Worm (Caenorhabditis elegans): ENCODE measurements around the gene F54D12.7.

DNA sequence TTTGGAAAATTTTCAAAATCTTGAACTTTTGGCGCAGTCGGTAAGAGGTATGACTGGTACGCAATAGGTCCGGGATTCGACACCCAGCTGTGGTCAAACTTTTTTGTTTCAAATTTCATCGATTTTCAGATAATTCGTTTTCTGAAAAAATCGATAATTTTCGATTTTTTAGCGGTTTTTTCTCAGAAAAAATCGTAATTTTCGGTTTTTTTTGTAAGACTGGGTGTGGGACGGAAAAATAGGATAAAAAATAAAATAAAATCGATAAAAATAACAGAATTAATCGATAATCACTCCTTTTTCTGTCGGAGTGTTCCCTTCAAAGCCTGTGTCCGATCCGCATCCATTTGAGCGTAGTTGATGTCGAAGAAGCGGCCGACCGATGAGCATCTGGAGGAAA is 16.4 kb downstream of the F54D12.7 start:
- no peak for TF ChIP-seq pha-4 (tag; optimal IDR thresholded peaks at IDR 0.05)
- TF ChIP-seq lin-35 (GFP tag; optimal IDR thresholded peaks at IDR 0.05) = no peak
- no peak for TF ChIP-seq nhr-80 (tag; optimal IDR thresholded peaks at IDR 0.05)
- TF ChIP-seq dpff-1 (tag; optimal IDR thresholded peaks at IDR 0.05) = no peak
- TF ChIP-seq C06A6.2 (GFP tag; conservative IDR thresholded peaks at IDR 0.05) = no peak
- no peak for TF ChIP-seq hlh-12 (tag; optimal IDR thresholded peaks at IDR 0.05)
- TF ChIP-seq snpc-4 (GFP tag; optimal IDR thresholded peaks at IDR 0.05) = no peak
- no peak for TF ChIP-seq snpc-4 (tag; optimal IDR thresholded peaks at IDR 0.05)
- no peak for TF ChIP-seq ztf-25 (GFP tag; IDR thresholded peaks at IDR 0.05)
- TF ChIP-seq unc-130 (GFP tag; optimal IDR thresholded peaks at IDR 0.05) = no peak
